Fruit fly (Drosophila melanogaster): ENCODE measurements around the gene CG15404.
A peak's percentile ranks its signal among the peaks of the same experiment; 100 is the strongest.

The CG15404 gene

DNA sequence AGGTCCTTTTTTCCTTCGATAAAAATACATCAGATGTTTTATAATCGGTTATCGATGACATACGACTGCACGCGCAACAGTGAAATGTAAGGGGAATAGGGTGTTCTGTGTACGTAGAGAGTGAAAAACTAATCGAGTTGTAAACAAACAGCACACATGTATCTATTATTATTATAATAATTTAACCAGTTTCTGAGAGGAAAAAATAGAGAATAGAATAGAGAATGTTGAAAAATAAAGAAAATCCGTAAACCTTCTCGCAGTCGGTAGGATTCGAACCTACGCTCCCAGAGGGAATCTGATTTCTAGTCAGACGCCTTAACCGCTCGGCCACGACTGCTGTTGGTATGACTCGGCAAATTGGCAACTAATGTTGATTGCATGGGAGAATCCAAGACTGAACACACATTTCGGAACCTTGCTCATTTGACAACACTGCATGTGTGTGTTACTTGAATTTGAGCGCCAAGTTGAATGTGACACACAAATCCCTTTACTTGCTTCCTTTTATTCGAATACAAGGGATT, 964 bp upstream of the CG15404 start:
- TF ChIP-seq dsx (GFP tag; optimal IDR thresholded peaks at IDR 0.05; ENCODE audit: poor library complexity, severe bottlenecking) (peak; percentile 44), Sox15 (GFP tag; optimal IDR thresholded peaks at IDR 0.05) (no peak), CG11294 (GFP tag; IDR thresholded peaks at IDR 0.05) (no peak), Eip75B (GFP tag; optimal IDR thresholded peaks at IDR 0.05) (peak; percentile 12), CG8319 (GFP tag; optimal IDR thresholded peaks at IDR 0.05) (no peak), CG8632 (GFP tag; optimal IDR thresholded peaks at IDR 0.05) (no peak), CG9139 (GFP tag; optimal IDR thresholded peaks at IDR 0.05) (peak; percentile 51), CG8119 (GFP tag; IDR thresholded peaks at IDR 0.05) (no peak; the same call in 2 of the 3 replicates), Smox (GFP tag; optimal IDR thresholded peaks at IDR 0.05) (no peak), Ets21C (GFP tag; optimal IDR thresholded peaks at IDR 0.05) (no peak), pdm3 (GFP tag; optimal IDR thresholded peaks at IDR 0.05) (no peak), Gug (GFP tag; IDR thresholded peaks at IDR 0.05) (no peak), CG6276 (GFP tag; optimal IDR thresholded peaks at IDR 0.05) (no peak), Hr4 (GFP tag; optimal IDR thresholded peaks at IDR 0.05) (peak; percentile 25), CG10631 (GFP tag; optimal IDR thresholded peaks at IDR 0.05) (no peak), CG31627 (GFP tag; optimal IDR thresholded peaks at IDR 0.05) (no peak), achi (GFP tag; optimal IDR thresholded peaks at IDR 0.05) (peak; percentile 16), CG4318 (GFP tag; optimal IDR thresholded peaks at IDR 0.05) (no peak), lz (GFP tag; optimal IDR thresholded peaks at IDR 0.05) (no peak), Hr38 (GFP tag; optimal IDR thresholded peaks at IDR 0.05) (no peak), fkh (GFP tag; optimal IDR thresholded peaks at IDR 0.05) (peak; percentile 43), CG15336 (GFP tag; IDR thresholded peaks at IDR 0.05) (peak; percentile 44; the same call in 1 of the 2 replicates), salr (GFP tag; optimal IDR thresholded peaks at IDR 0.05) (no peak), fd85E (GFP tag; optimal IDR thresholded peaks at IDR 0.05) (no peak), CG6808 (GFP tag; optimal IDR thresholded peaks at IDR 0.05) (peak; percentile 37), cyc (GFP tag; optimal IDR thresholded peaks at IDR 0.05) (peak; percentile 10), CG32006 (GFP tag; optimal IDR thresholded peaks at IDR 0.05) (no peak), eg (GFP tag; IDR thresholded peaks at IDR 0.05) (peak; percentile 3; the same call in 1 of the 3 replicates), vri (GFP tag; optimal IDR thresholded peaks at IDR 0.05) (peak; percentile 7), fd59A (GFP tag; optimal IDR thresholded peaks at IDR 0.05) (no peak), CG11762 (GFP tag; optimal IDR thresholded peaks at IDR 0.05; ENCODE audit: insufficient read depth) (peak; percentile 44), CG6163 (GFP tag; IDR thresholded peaks at IDR 0.05) (no peak), Eip78C (GFP tag) (peak; percentile 82), svp (GFP tag) (peak; percentile 51), CG3032 (tag; optimal IDR thresholded peaks at IDR 0.05) (no peak), Eip93F (GFP tag; optimal IDR thresholded peaks at IDR 0.05) (no peak), ss (GFP tag; optimal IDR thresholded peaks at IDR 0.05) (peak in 1 of 2 experiments; percentile 17), CG3919 (GFP tag; optimal IDR thresholded peaks at IDR 0.05) (peak; percentile 66), CG16779 (tag; optimal IDR thresholded peaks at IDR 0.05) (no peak), CG11902 (GFP tag; optimal IDR thresholded peaks at IDR 0.05) (no peak), CG6854 (GFP tag; optimal IDR thresholded peaks at IDR 0.05) (no peak), Sox14 (GFP tag; optimal IDR thresholded peaks at IDR 0.05) (no peak), spab (GFP tag; optimal IDR thresholded peaks at IDR 0.05) (no peak), Sox102F (GFP tag; optimal IDR thresholded peaks at IDR 0.05) (peak; percentile 33), topi (GFP tag; optimal IDR thresholded peaks at IDR 0.05) (peak; percentile 46), esn (GFP tag; optimal IDR thresholded peaks at IDR 0.05) (no peak), CG7368 (GFP tag; optimal IDR thresholded peaks at IDR 0.05) (peak; percentile 16), CG34406 (GFP tag; optimal IDR thresholded peaks at IDR 0.05) (peak; percentile 53), dac (GFP tag; optimal IDR thresholded peaks at IDR 0.05) (no peak), CG10669 (GFP tag; optimal IDR thresholded peaks at IDR 0.05) (no peak), Hr39 (GFP tag; optimal IDR thresholded peaks at IDR 0.05) (no peak), CG6792 (GFP tag; optimal IDR thresholded peaks at IDR 0.05) (no peak)

Measured in whole organism, prepupa.